Fruit fly (Drosophila melanogaster) whole organism, prepupa: ENCODE data around the gene thoc7.

Experiments used
- Blimp-1 ChIP-seq: fragments of 200-800 bp; sonication (Bioruptor generic); optimal IDR thresholded peaks from 3 replicates; lab custom pipeline; 2017; ENCODE audit warnings: missing biosample characterization, missing genetic modification characterization, mild to moderate bottlenecking, moderate library complexity, missing genetic modification reagents
- CG10631 ChIP-seq: fragments of 200-800 bp; sonication (Bioruptor generic); optimal IDR thresholded peaks from 2 replicates; lab custom pipeline; 2016; ENCODE audit warnings: missing biosample characterization, missing genetic modification characterization
- CG11294 ChIP-seq: fragments of 200-800 bp; sonication (Bioruptor generic); IDR thresholded peaks from 2 replicates; pipeline ENCODE4 v1.3.6; 2022; ENCODE audit warnings: missing biosample characterization, missing genetic modification characterization
- CG11762 ChIP-seq: fragments of 200-800 bp; sonication (Bioruptor generic); optimal IDR thresholded peaks from 3 replicates; lab custom pipeline; 2016; ENCODE audit warnings: missing biosample characterization, missing genetic modification characterization; ENCODE audit not compliant: insufficient read depth
- CG11902 ChIP-seq: fragments of 200-800 bp; sonication (Bioruptor generic); optimal IDR thresholded peaks from 3 replicates; lab custom pipeline; 2016; ENCODE audit warnings: missing biosample characterization, missing genetic modification characterization
- CG15336 ChIP-seq: fragments of 200-800 bp; sonication (Bioruptor generic); IDR thresholded peaks from 2 replicates; pipeline ENCODE4 v1.3.6; 2022; ENCODE audit warnings: missing biosample characterization, missing genetic modification characterization
- CG1621 ChIP-seq: fragments of 200-800 bp; sonication (Bioruptor generic); optimal IDR thresholded peaks from 3 replicates; lab custom pipeline; 2018; ENCODE audit warnings: missing biosample characterization, mild to moderate bottlenecking, missing genetic modification characterization
- CG16779 ChIP-seq: fragments of 200-800 bp; sonication (Bioruptor generic); optimal IDR thresholded peaks from 3 replicates; lab custom pipeline; 2017; ENCODE audit warnings: missing biosample characterization, mild to moderate bottlenecking, missing genetic modification characterization
- CG32006 ChIP-seq: fragments of 200-800 bp; sonication (Bioruptor generic); optimal IDR thresholded peaks from 3 replicates; lab custom pipeline; 2017; ENCODE audit warnings: missing biosample characterization, mild to moderate bottlenecking, missing genetic modification characterization
- CG34406 ChIP-seq: fragments of 200-800 bp; sonication (Bioruptor generic); optimal IDR thresholded peaks from 3 replicates; lab custom pipeline; 2016; ENCODE audit warnings: missing biosample characterization, missing genetic modification characterization
- CG3919 ChIP-seq: fragments of 200-800 bp; sonication (Bioruptor generic); optimal IDR thresholded peaks from 3 replicates; lab custom pipeline; 2016; ENCODE audit warnings: missing biosample characterization, missing genetic modification characterization
- CG4318 ChIP-seq: fragments of 200-800 bp; sonication (Bioruptor generic); optimal IDR thresholded peaks from 3 replicates; lab custom pipeline; 2017; ENCODE audit warnings: missing biosample characterization, mild to moderate bottlenecking, missing genetic modification characterization
- CG6163 ChIP-seq: fragments of 200-800 bp; sonication (Bioruptor generic); IDR thresholded peaks from 3 replicates; pipeline ENCODE4 v1.3.6; 2022; ENCODE audit warnings: missing biosample characterization, missing genetic modification characterization
- CG6276 ChIP-seq: fragments of 200-800 bp; sonication (Bioruptor generic); optimal IDR thresholded peaks from 2 replicates; lab custom pipeline; 2017; ENCODE audit warnings: missing biosample characterization, mild to moderate bottlenecking, missing genetic modification characterization
- CG6808 ChIP-seq: fragments of 200-800 bp; sonication (Bioruptor generic); optimal IDR thresholded peaks from 3 replicates; lab custom pipeline; 2017; ENCODE audit warnings: missing biosample characterization, missing genetic modification characterization, mild to moderate bottlenecking, moderate library complexity, missing genetic modification reagents
- CG7368 ChIP-seq: fragments of 200-800 bp; sonication (Bioruptor generic); optimal IDR thresholded peaks from 3 replicates; lab custom pipeline; 2016; ENCODE audit warnings: missing biosample characterization, missing genetic modification characterization
- CG8119 ChIP-seq: fragments of 200-800 bp; sonication (Bioruptor generic); IDR thresholded peaks from 3 replicates; pipeline ENCODE4 v1.3.6; 2022; ENCODE audit warnings: missing biosample characterization, missing genetic modification characterization
- CG8319 ChIP-seq: fragments of 200-800 bp; sonication (Bioruptor generic); optimal IDR thresholded peaks from 3 replicates; lab custom pipeline; 2016; ENCODE audit warnings: missing biosample characterization, missing genetic modification characterization
- CG9139 ChIP-seq: fragments of 200-800 bp; sonication (Bioruptor generic); optimal IDR thresholded peaks from 3 replicates; lab custom pipeline; 2017; ENCODE audit warnings: missing biosample characterization, mild to moderate bottlenecking, missing genetic modification characterization
- Eip75B ChIP-seq: fragments of 200-800 bp; sonication (Bioruptor generic); optimal IDR thresholded peaks from 3 replicates; lab custom pipeline; 2016; ENCODE audit warnings: missing biosample characterization, missing genetic modification characterization
- Eip93F ChIP-seq: fragments of 200-800 bp; sonication (Bioruptor generic); optimal IDR thresholded peaks from 2 replicates; lab custom pipeline; 2016; ENCODE audit warnings: missing biosample characterization, mild to moderate bottlenecking, missing genetic modification characterization
- Ets96B ChIP-seq: fragments of 200-800 bp; optimal IDR thresholded peaks from 2 replicates; lab custom pipeline; 2019; ENCODE audit warnings: missing biosample characterization, mild to moderate bottlenecking, missing genetic modification characterization, moderate library complexity
- Gug ChIP-seq: fragments of 200-800 bp; sonication (Bioruptor generic); IDR thresholded peaks from 2 replicates; pipeline ENCODE4 v1.3.6; 2022; ENCODE audit warnings: missing biosample characterization, missing genetic modification characterization
- Hr39 ChIP-seq: fragments of 200-800 bp; sonication (Bioruptor generic); optimal IDR thresholded peaks from 2 replicates; lab custom pipeline; 2016; ENCODE audit warnings: missing biosample characterization, missing genetic modification characterization
- Hr4 ChIP-seq: fragments of 200-800 bp; sonication (Bioruptor generic); optimal IDR thresholded peaks from 3 replicates; lab custom pipeline; 2016; ENCODE audit warnings: missing biosample characterization, missing genetic modification characterization
- Lpt ChIP-seq: fragments of 200-800 bp; sonication (Bioruptor generic); optimal IDR thresholded peaks from 3 replicates; lab custom pipeline; 2016; ENCODE audit warnings: missing biosample characterization, missing genetic modification characterization
- Met ChIP-seq: fragments of 200-800 bp; sonication (Bioruptor generic); optimal IDR thresholded peaks from 3 replicates; lab custom pipeline; 2016; ENCODE audit warnings: missing biosample characterization, missing genetic modification characterization
- Smox ChIP-seq: fragments of 200-800 bp; sonication (Bioruptor generic); optimal IDR thresholded peaks from 3 replicates; lab custom pipeline; 2016; ENCODE audit warnings: missing biosample characterization, missing genetic modification characterization
- Sox14 ChIP-seq: fragments of 200-800 bp; sonication (Bioruptor generic); optimal IDR thresholded peaks from 3 replicates; lab custom pipeline; 2016; ENCODE audit warnings: missing biosample characterization, missing genetic modification characterization
- Sox15 ChIP-seq: fragments of 200-800 bp; sonication (Bioruptor generic); optimal IDR thresholded peaks from 3 replicates; lab custom pipeline; 2016; ENCODE audit warnings: missing biosample characterization, missing genetic modification characterization
- achi ChIP-seq: fragments of 200-800 bp; sonication (Bioruptor generic); optimal IDR thresholded peaks from 3 replicates; lab custom pipeline; 2016; ENCODE audit warnings: missing biosample characterization, missing genetic modification characterization
- acj6 ChIP-seq: fragments of 200-800 bp; sonication (Bioruptor generic); optimal IDR thresholded peaks from 3 replicates; lab custom pipeline; 2016; ENCODE audit warnings: missing biosample characterization, missing genetic modification characterization
- dsx ChIP-seq: fragments of 200-800 bp; optimal IDR thresholded peaks from 3 replicates; lab custom pipeline; 2019; ENCODE audit warnings: missing biosample characterization, mild to moderate bottlenecking, missing genetic modification characterization, moderate library complexity; ENCODE audit not compliant: poor library complexity, severe bottlenecking
- esn ChIP-seq: fragments of 200-800 bp; sonication (Bioruptor generic); optimal IDR thresholded peaks from 2 replicates; lab custom pipeline; 2016; ENCODE audit warnings: missing biosample characterization, mild to moderate bottlenecking, missing genetic modification characterization, moderate library complexity
- fd85E ChIP-seq: fragments of 200-800 bp; sonication (Bioruptor generic); optimal IDR thresholded peaks from 3 replicates; lab custom pipeline; 2016; ENCODE audit warnings: missing biosample characterization, missing genetic modification characterization
- lz ChIP-seq: fragments of 200-800 bp; sonication (Bioruptor generic); optimal IDR thresholded peaks from 3 replicates; lab custom pipeline; 2016; ENCODE audit warnings: missing biosample characterization, missing genetic modification characterization
- net ChIP-seq: fragments of 200-800 bp; sonication (Bioruptor generic); optimal IDR thresholded peaks from 3 replicates; lab custom pipeline; 2016; ENCODE audit warnings: missing biosample characterization, missing genetic modification characterization
- pdm3 ChIP-seq: fragments of 200-800 bp; sonication (Bioruptor generic); optimal IDR thresholded peaks from 3 replicates; lab custom pipeline; 2016; ENCODE audit warnings: missing biosample characterization, missing genetic modification characterization
- ss ChIP-seq, 2 experiments: fragments of 200-800 bp; sonication (Bioruptor generic); optimal IDR thresholded peaks; 2 replicates in 1 of 2; 3 replicates in 1 of 2; lab custom pipeline; 2017 to 2018; ENCODE audit warnings: mild to moderate bottlenecking in 2 of 2, missing biosample characterization in 2 of 2, missing genetic modification characterization in 2 of 2, moderate library complexity in 1 of 2
- vri ChIP-seq: fragments of 200-800 bp; sonication (Bioruptor generic); optimal IDR thresholded peaks from 3 replicates; lab custom pipeline; 2016; ENCODE audit warnings: missing biosample characterization, mild to moderate bottlenecking, missing genetic modification characterization

thoc7 gene

dm6 chr3L:184251-184650 lies 28.2 kb downstream of the thoc7 start, which contains the start of the genes CG34140, Mkp and Mtch (continued):
- no peak for TF ChIP-seq Hr4 (GFP tag; lab: Kevin White, UChicago)
- no peak for TF ChIP-seq Hr39 (GFP tag; lab: Kevin White, UChicago)
- TF ChIP-seq CG11902 (GFP tag; lab: Kevin White, UChicago) = peak; percentile 70
- TF ChIP-seq dsx (GFP tag; lab: Kevin White, UChicago) = peak; percentile 88
- no peak for TF ChIP-seq CG6808
- TF ChIP-seq CG32006 = no peak
- TF ChIP-seq CG16779 = no peak
- no peak for TF ChIP-seq Ets96B (tag; lab: Kevin White, UChicago)
- TF ChIP-seq lz = peak; percentile 91
- TF ChIP-seq CG8119 (GFP tag; lab: Robert Waterston, UW) = no peak; the same call in none of the 3 replicates
- TF ChIP-seq CG34406 (GFP tag; lab: Kevin White, UChicago) = peak; percentile 73
- peak; percentile 4 for TF ChIP-seq CG11762 (GFP tag; lab: Kevin White, UChicago)
- peak; percentile 81 for TF ChIP-seq CG6163
- TF ChIP-seq Blimp-1 (GFP tag; lab: Kevin White, UChicago) = peak; percentile 36
- no peak for TF ChIP-seq Eip93F (GFP tag; lab: Kevin White, UChicago)
- peak; percentile 90 for TF ChIP-seq esn (GFP tag; lab: Kevin White, UChicago)
- TF ChIP-seq CG9139 = no peak
- TF ChIP-seq fd85E (GFP tag; lab: Kevin White, UChicago) = peak; percentile 53
- TF ChIP-seq acj6 (GFP tag; lab: Kevin White, UChicago) = peak; percentile 79
- no peak for TF ChIP-seq CG4318
- no peak for TF ChIP-seq CG6276
- TF ChIP-seq CG3919 = no peak
- TF ChIP-seq Smox = peak; percentile 87
- no peak for TF ChIP-seq CG15336 (GFP tag; lab: Robert Waterston, UW)
- TF ChIP-seq Gug = peak; percentile 72
- no peak for TF ChIP-seq Eip75B
- TF ChIP-seq CG10631 (GFP tag; lab: Kevin White, UChicago) = peak; percentile 85
- TF ChIP-seq vri (GFP tag; lab: Kevin White, UChicago) = no peak
- TF ChIP-seq Sox14 (GFP tag; lab: Kevin White, UChicago) = peak; percentile 88
- TF ChIP-seq CG11294 = peak; percentile 37; the same call in 1 of the 2 replicates
- TF ChIP-seq pdm3 = no peak
- TF ChIP-seq Lpt (GFP tag; lab: Kevin White, UChicago) = peak; percentile 50
- no peak for TF ChIP-seq achi
- no peak for TF ChIP-seq net
- TF ChIP-seq Met (GFP tag; lab: Kevin White, UChicago) = no peak
- no peak for TF ChIP-seq CG7368
- peak; percentile 58 for TF ChIP-seq CG8319 (GFP tag; lab: Kevin White, UChicago)
- no peak for TF ChIP-seq ss (GFP tag; optimal IDR thresholded peaks at IDR 0.05; lab: Kevin White, UChicago)
- TF ChIP-seq Sox15 (GFP tag; lab: Kevin White, UChicago) = peak; percentile 65
- TF ChIP-seq CG1621 (tag; lab: Kevin White, UChicago) = no peak
- TF ChIP-seq, all 60 proteins: peak for 28

dm6 chr3L:180262-180543 lies 32.3 kb downstream of the thoc7 start:
- TF ChIP-seq CG6163 (0 out of 3 replicates have a peak, but pooled peaks have one; percentile 3), CG34406 (GFP tag; lab: Kevin White, UChicago) (no peak)
- TF ChIP-seq, all 60 proteins: peak for 1
